Fruit fly (Drosophila melanogaster) whole organism, embryonic: ENCODE data around the gene mwh.

Experiments used
- Atf-2 ChIP-seq: fragments of 200-800 bp; sonication (Bioruptor generic); optimal IDR thresholded peaks from 2 replicates; lab custom pipeline; 2016; ENCODE audit warnings: missing biosample characterization, missing genetic modification characterization
- Awh ChIP-seq: fragments of 200-800 bp; sonication (Bioruptor generic); IDR thresholded peaks from 2 replicates; pipeline ENCODE4, ENCODE4 v1.3.6; 2022; ENCODE audit warnings: missing biosample characterization, missing genetic modification characterization
- B-H1 ChIP-seq: fragments of 200-800 bp; sonication (Bioruptor generic); IDR thresholded peaks from 3 replicates; pipeline ENCODE4 v1.3.6; 2022; ENCODE audit warnings: missing biosample characterization, missing genetic modification characterization
- Bdp1 ChIP-seq: fragments of 200-800 bp; sonication (Bioruptor generic); optimal IDR thresholded peaks from 3 replicates; lab custom pipeline; 2016; ENCODE audit warnings: missing biosample characterization, missing genetic modification characterization
- CG10209 ChIP-seq: fragments of 200-800 bp; sonication (Bioruptor generic); optimal IDR thresholded peaks from 3 replicates; lab custom pipeline; 2017; ENCODE audit warnings: missing biosample characterization, mild to moderate bottlenecking, missing genetic modification characterization, missing genetic modification reagents
- CG11093 ChIP-seq: fragments of 200-800 bp; sonication (Bioruptor generic); IDR thresholded peaks from 3 replicates; pipeline ENCODE4 v1.3.6; 2022; ENCODE audit warnings: missing biosample characterization, missing genetic modification characterization
- CG11247 ChIP-seq: fragments of 200-800 bp; sonication (Bioruptor generic); IDR thresholded peaks from 2 replicates; pipeline ENCODE4 v1.3.6; 2022; ENCODE audit warnings: missing biosample characterization, missing genetic modification characterization
- CG11695 ChIP-seq: fragments of 200-800 bp; sonication (Bioruptor generic); IDR thresholded peaks from 3 replicates; pipeline ENCODE4 v1.3.6; 2022; ENCODE audit warnings: missing biosample characterization, missing genetic modification characterization
- CG12219 ChIP-seq: fragments of 200-800 bp; sonication (Bioruptor generic); optimal IDR thresholded peaks from 3 replicates; lab custom pipeline; 2018; ENCODE audit warnings: missing biosample characterization, mild to moderate bottlenecking, missing genetic modification characterization
- CG12942 ChIP-seq: fragments of 200-800 bp; sonication (Bioruptor generic); optimal IDR thresholded peaks from 3 replicates; lab custom pipeline; 2016; ENCODE audit warnings: missing biosample characterization, missing genetic modification characterization
- CG14860 ChIP-seq: fragments of 200-800 bp; sonication (Bioruptor generic); IDR thresholded peaks from 3 replicates; pipeline ENCODE4 v1.3.6; 2022; ENCODE audit warnings: missing biosample characterization, missing genetic modification characterization; ENCODE audit not compliant: partially characterized antibody
- CG14965 ChIP-seq: fragments of 200-800 bp; sonication (Bioruptor generic); optimal IDR thresholded peaks from 2 replicates; lab custom pipeline; 2016; ENCODE audit warnings: missing biosample characterization, missing genetic modification characterization, borderline replicate concordance
- CG15479 ChIP-seq: fragments of 200-800 bp; sonication (Bioruptor generic); optimal IDR thresholded peaks from 3 replicates; lab custom pipeline; 2019; ENCODE audit warnings: missing biosample characterization, mild to moderate bottlenecking, missing genetic modification characterization, moderate library complexity
- CG17912 ChIP-seq: fragments of 200-800 bp; sonication (Bioruptor generic); optimal IDR thresholded peaks from 2 replicates; lab custom pipeline; 2018; ENCODE audit warnings: missing biosample characterization, mild to moderate bottlenecking, missing genetic modification characterization
- CG18764 ChIP-seq: fragments of 200-800 bp; sonication (Bioruptor generic); optimal IDR thresholded peaks from 3 replicates; lab custom pipeline; 2016; ENCODE audit warnings: missing biosample characterization, missing genetic modification characterization
- CG3065 ChIP-seq: fragments of 200-800 bp; sonication (Bioruptor generic); optimal IDR thresholded peaks from 2 replicates; lab custom pipeline; 2016; ENCODE audit warnings: missing biosample characterization, missing genetic modification characterization
- CG3726 ChIP-seq: fragments of 200-800 bp; sonication (Bioruptor generic); IDR thresholded peaks from 3 replicates; pipeline ENCODE4, ENCODE4 v1.3.6; 2022; ENCODE audit warnings: missing biosample characterization, missing genetic modification characterization
- CG3995 ChIP-seq: fragments of 200-800 bp; sonication (Bioruptor generic); optimal IDR thresholded peaks from 3 replicates; lab custom pipeline; 2016; ENCODE audit warnings: missing biosample characterization, missing genetic modification characterization
- CG42726 ChIP-seq: fragments of 200-800 bp; sonication (Bioruptor generic); IDR thresholded peaks from 2 replicates; pipeline ENCODE4 v1.3.6; 2022; ENCODE audit warnings: missing biosample characterization, missing genetic modification characterization; ENCODE audit not compliant: partially characterized antibody
- CG8765 ChIP-seq: fragments of 200-800 bp; sonication (Bioruptor generic); IDR thresholded peaks from 2 replicates; pipeline ENCODE4 v1.3.6; 2022; ENCODE audit warnings: missing biosample characterization, missing genetic modification characterization
- CG8924 ChIP-seq: fragments of 200-800 bp; optimal IDR thresholded peaks from 3 replicates; lab custom pipeline; 2019; ENCODE audit warnings: missing biosample characterization, mild to moderate bottlenecking, missing genetic modification characterization, moderate library complexity
- CG9932 ChIP-seq: fragments of 200-800 bp; sonication (Bioruptor generic); IDR thresholded peaks from 2 replicates; pipeline ENCODE4 v1.3.6; 2022; ENCODE audit warnings: missing biosample characterization, missing genetic modification characterization
- CTCF ChIP-seq: fragments of 200-800 bp; sonication (Bioruptor generic); optimal IDR thresholded peaks from 2 replicates; lab custom pipeline; 2017; ENCODE audit warnings: missing biosample characterization, mild to moderate bottlenecking, missing genetic modification characterization, moderate library complexity
- Eip74EF ChIP-seq, 2 experiments: fragments of 200-800 bp in 1 of 2; fragments of >200 bp in 1 of 2; sonication (Bioruptor generic) in 1 of 2; optimal IDR thresholded peaks; 2 replicates each; lab custom pipeline; 2017 to 2019; ENCODE audit warnings: missing biosample characterization in 2 of 2, missing genetic modification characterization in 2 of 2, mild to moderate bottlenecking in 1 of 2, moderate library complexity in 1 of 2
- Hr39 ChIP-seq: fragments of >200 bp; optimal IDR thresholded peaks from 2 replicates; lab custom pipeline; 2017
- Mad ChIP-seq: fragments of 200-800 bp; sonication (Bioruptor generic); optimal IDR thresholded peaks from 2 replicates; lab custom pipeline; 2016; ENCODE audit warnings: missing biosample characterization, missing genetic modification characterization
- Oaz ChIP-seq: fragments of 200-800 bp; sonication (Bioruptor generic); IDR thresholded peaks from 2 replicates; pipeline ENCODE4 v1.3.6; 2022; ENCODE audit warnings: missing biosample characterization, missing genetic modification characterization
- Rfx ChIP-seq: fragments of 200-800 bp; sonication (Bioruptor generic); IDR thresholded peaks from 2 replicates; pipeline ENCODE4 v1.3.6; 2022; ENCODE audit warnings: missing biosample characterization, missing genetic modification characterization
- Ssrp ChIP-seq: fragments of 200-800 bp; sonication (Bioruptor generic); optimal IDR thresholded peaks from 2 replicates; lab custom pipeline; 2018; ENCODE audit warnings: missing biosample characterization, mild to moderate bottlenecking, missing genetic modification characterization, moderate library complexity
- Xrp1 ChIP-seq: fragments of 200-800 bp; sonication (Bioruptor generic); IDR thresholded peaks from 2 replicates; pipeline ENCODE4 v1.3.6; 2022; ENCODE audit warnings: missing biosample characterization, missing genetic modification characterization
- abd-A ChIP-seq: fragments of 200-800 bp; sonication (Bioruptor generic); optimal IDR thresholded peaks from 3 replicates; lab custom pipeline; 2019; ENCODE audit warnings: missing biosample characterization, mild to moderate bottlenecking, missing genetic modification characterization, moderate library complexity
- al ChIP-seq: fragments of 200-800 bp; sonication (Bioruptor generic); IDR thresholded peaks from 2 replicates; pipeline ENCODE4 v1.3.6; 2022; ENCODE audit warnings: missing biosample characterization, missing genetic modification characterization
- bbx ChIP-seq: fragments of 200-800 bp; sonication (Bioruptor generic); IDR thresholded peaks from 2 replicates; pipeline ENCODE4 v1.3.6; 2022; ENCODE audit warnings: missing biosample characterization, missing genetic modification characterization; ENCODE audit not compliant: partially characterized antibody
- bigmax ChIP-seq: fragments of 200-800 bp; sonication (Bioruptor generic); optimal IDR thresholded peaks from 2 replicates; lab custom pipeline; 2018; ENCODE audit warnings: missing biosample characterization, mild to moderate bottlenecking, missing genetic modification characterization
- corto ChIP-seq: fragments of 200-800 bp; sonication (Bioruptor generic); optimal IDR thresholded peaks from 2 replicates; lab custom pipeline; 2016; ENCODE audit warnings: missing biosample characterization, mild to moderate bottlenecking, missing genetic modification characterization, moderate library complexity
- cwo ChIP-seq: fragments of 200-800 bp; sonication (Bioruptor generic); optimal IDR thresholded peaks from 3 replicates; lab custom pipeline; 2017; ENCODE audit warnings: missing biosample characterization, missing genetic modification characterization, mild to moderate bottlenecking, moderate library complexity, missing genetic modification reagents
- disco-r ChIP-seq: fragments of 200-800 bp; sonication (Bioruptor generic); optimal IDR thresholded peaks from 2 replicates; lab custom pipeline; 2016; ENCODE audit warnings: missing biosample characterization, missing genetic modification characterization
- dm ChIP-seq: fragments of 200-800 bp; sonication (Bioruptor generic); optimal IDR thresholded peaks from 3 replicates; lab custom pipeline; 2016; ENCODE audit warnings: missing biosample characterization, missing genetic modification characterization
- fd96Cb ChIP-seq: fragments of 200-800 bp; sonication (Bioruptor generic); optimal IDR thresholded peaks from 2 replicates; lab custom pipeline; 2018; ENCODE audit warnings: missing biosample characterization, mild to moderate bottlenecking, missing genetic modification characterization, moderate library complexity
- ftz-f1 ChIP-seq: fragments of 200-800 bp; sonication (Bioruptor generic); optimal IDR thresholded peaks from 2 replicates; lab custom pipeline; 2016; ENCODE audit warnings: missing biosample characterization, missing genetic modification characterization
- gcm ChIP-seq: fragments of 200-800 bp; sonication (Bioruptor generic); optimal IDR thresholded peaks from 2 replicates; lab custom pipeline; 2019; ENCODE audit warnings: missing biosample characterization, mild to moderate bottlenecking, missing genetic modification characterization, moderate library complexity
- grau ChIP-seq: fragments of 200-800 bp; optimal IDR thresholded peaks from 3 replicates; lab custom pipeline; 2019; ENCODE audit warnings: missing biosample characterization, mild to moderate bottlenecking, missing genetic modification characterization, moderate library complexity
- ind ChIP-seq: fragments of 200-800 bp; sonication (Bioruptor generic); optimal IDR thresholded peaks from 3 replicates; lab custom pipeline; 2016; ENCODE audit warnings: missing biosample characterization, missing genetic modification characterization
- lab ChIP-seq: fragments of 200-800 bp; sonication (Bioruptor generic); optimal IDR thresholded peaks from 3 replicates; lab custom pipeline; 2017; ENCODE audit warnings: missing biosample characterization, missing genetic modification characterization, mild to moderate bottlenecking, moderate library complexity, missing genetic modification reagents
- nerfin-1 ChIP-seq: fragments of 200-800 bp; sonication (Bioruptor generic); optimal IDR thresholded peaks from 3 replicates; lab custom pipeline; 2019; ENCODE audit warnings: missing biosample characterization, mild to moderate bottlenecking, missing genetic modification characterization, moderate library complexity
- phol ChIP-seq: fragments of 200-800 bp; sonication (Bioruptor generic); optimal IDR thresholded peaks from 3 replicates; lab custom pipeline; 2018; ENCODE audit warnings: missing biosample characterization, mild to moderate bottlenecking, missing genetic modification characterization, moderate library complexity
- ssp ChIP-seq: fragments of 200-800 bp; sonication (Bioruptor generic); IDR thresholded peaks from 2 replicates; pipeline ENCODE4 v1.3.6; 2022; ENCODE audit warnings: missing biosample characterization, missing genetic modification characterization
- sug ChIP-seq: fragments of 200-800 bp; optimal IDR thresholded peaks from 2 replicates; lab custom pipeline; 2019; ENCODE audit warnings: missing biosample characterization, mild to moderate bottlenecking, missing genetic modification characterization, moderate library complexity
- usp ChIP-seq: fragments of >200 bp; optimal IDR thresholded peaks from 2 replicates; lab custom pipeline; 2017; ENCODE audit warnings: missing biosample characterization, missing genetic modification characterization
- zf30C ChIP-seq: fragments of 200-800 bp; sonication (Bioruptor generic); optimal IDR thresholded peaks from 3 replicates; lab custom pipeline; 2018; ENCODE audit warnings: missing biosample characterization, mild to moderate bottlenecking, missing genetic modification characterization

Gene mwh

dm6 chr3L:1247627-1248295 is 47.2 kb downstream of the mwh start, which contains the start of the genes Psf1 and Sac1 (continued):
- TF ChIP-seq CG11247 (GFP tag; lab: Robert Waterston, UW) (no peak; the same call in 1 of the 2 replicates), abd-A (tag; lab: Kevin White, UChicago) (no peak), Bdp1 (GFP tag; lab: Kevin White, UChicago) (peak; percentile 31), CG17912 (GFP tag; lab: Kevin White, UChicago) (no peak), bigmax (GFP tag; lab: Kevin White, UChicago) (no peak), cwo (GFP tag; lab: Kevin White, UChicago) (no peak), nerfin-1 (tag; lab: Kevin White, UChicago) (peak; percentile 50), bbx (peak; percentile 68), CG10209 (no peak), CG42726 (GFP tag; lab: Robert Waterston, UW) (peak; percentile 57; the same call in 1 of the 2 replicates), Oaz (GFP tag; lab: Robert Waterston, UW) (no peak), CG14860 (GFP tag; lab: Robert Waterston, UW) (peak; percentile 80), Eip74EF (GFP tag; optimal IDR thresholded peaks at IDR 0.05; lab: Kevin White, UChicago) (no peak), Xrp1 (peak; percentile 45; the same call in 1 of the 2 replicates), CG12942 (GFP tag; lab: Kevin White, UChicago) (peak; percentile 8), Mad (GFP tag; lab: Kevin White, UChicago) (peak; percentile 17), CG11695 (no peak), CTCF (GFP tag; lab: Kevin White, UChicago) (no peak), CG9932 (peak; percentile 68; the same call in 1 of the 2 replicates), grau (tag; lab: Kevin White, UChicago) (peak; percentile 58), al (GFP tag; lab: Robert Waterston, UW) (0 out of 2 replicates have a peak, but pooled peaks have one; percentile 29), CG11093 (GFP tag; lab: Robert Waterston, UW) (no peak), CG8924 (tag; lab: Kevin White, UChicago) (peak; percentile 10), Awh (no peak), gcm (GFP tag; lab: Kevin White, UChicago) (no peak), usp (GFP tag; lab: Kevin White, UChicago) (no peak), Ssrp (peak; percentile 13), sug (peak; percentile 65), Hr39 (lab: Kevin White, UChicago) (no peak), ftz-f1 (GFP tag; lab: Kevin White, UChicago) (no peak), CG3065 (GFP tag; lab: Kevin White, UChicago) (peak; percentile 41), dm (GFP tag; lab: Kevin White, UChicago) (peak; percentile 74), ind (GFP tag; lab: Kevin White, UChicago) (peak; percentile 55), fd96Cb (no peak), CG8765 (GFP tag; lab: Robert Waterston, UW) (0 out of 2 replicates have a peak, but pooled peaks have one; percentile 36), ssp (GFP tag; lab: Robert Waterston, UW) (peak; percentile 91), disco-r (GFP tag; lab: Kevin White, UChicago) (no peak), phol (peak; percentile 76), lab (GFP tag; lab: Kevin White, UChicago) (peak; percentile 49), CG12219 (GFP tag; lab: Kevin White, UChicago) (no peak), CG15479 (GFP tag; lab: Kevin White, UChicago) (no peak), CG3995 (GFP tag; lab: Kevin White, UChicago) (peak; percentile 88), Atf-2 (peak; percentile 28), Rfx (GFP tag; lab: Robert Waterston, UW) (peak; percentile 60; the same call in 1 of the 2 replicates), B-H1 (GFP tag; lab: Robert Waterston, UW) (no peak), CG3726 (GFP tag; lab: Robert Waterston, UW) (no peak), corto (GFP tag; lab: Kevin White, UChicago) (no peak), CG14965 (GFP tag; lab: Kevin White, UChicago) (no peak), CG18764 (peak; percentile 40), zf30C (GFP tag; lab: Kevin White, UChicago) (no peak)
